Worm (Caenorhabditis elegans): ENCODE data around the gene K02B2.6.

- TF ChIP-seq W03F9.2 (tag; optimal IDR thresholded peaks at IDR 0.05), result no peak
- no peak for TF ChIP-seq dao-5 (tag; optimal IDR thresholded peaks at IDR 0.05)
- TF ChIP-seq him-1 (tag; optimal IDR thresholded peaks at IDR 0.05), result no peak
These were observed 28.4 kb upstream of the K02B2.6 start for ce11 chrIV:5990503-5990902.
